Worm (Caenorhabditis elegans) whole organism, young adult: ENCODE results near the gene R04F11.2.

ENCODE experiments used
- Y67H2A.10 ChIP-seq: fragments of 200-800 bp; sonication (Bioruptor generic); conservative IDR thresholded peaks from 2 replicates; pipeline ENCODE4 v1.3.6; 2022; ENCODE audit warnings: missing genetic modification reagents, missing genetic modification characterization, missing compliant biosample characterization
- ceh-40 ChIP-seq: fragments of 200-800 bp; sonication (Bioruptor generic); IDR thresholded peaks from 2 replicates; pipeline ENCODE4 v1.3.6; 2022; ENCODE audit warnings: missing genetic modification characterization, missing compliant biosample characterization
- ceh-91 ChIP-seq: fragments of 200-800 bp; sonication (Bioruptor generic); IDR thresholded peaks from 2 replicates; pipeline ENCODE4 v1.3.6; 2022; ENCODE audit warnings: missing genetic modification reagents, missing genetic modification characterization, missing compliant biosample characterization
- egrh-3 ChIP-seq: fragments of 200-800 bp; sonication (Bioruptor generic); IDR thresholded peaks from 2 replicates; pipeline ENCODE4 v1.3.6; 2022; ENCODE audit warnings: missing genetic modification reagents, missing genetic modification characterization, missing compliant biosample characterization
- let-607 ChIP-seq, 2 experiments: fragments of 200-800 bp in 1 of 2; sonication (Bioruptor generic) in 1 of 2; sonication (generic microtip) in 1 of 2; optimal IDR thresholded peaks; 2 replicates each; lab custom pipeline; 2016 to 2018; ENCODE audit warnings: mild to moderate bottlenecking in 2 of 2, missing compliant biosample characterization in 2 of 2, missing genetic modification characterization in 2 of 2, moderate library complexity in 2 of 2, missing genotype in 1 of 2
- madf-6 ChIP-seq: fragments of 200-800 bp; sonication (Bioruptor generic); IDR thresholded peaks from 2 replicates; pipeline ENCODE4 v1.3.6; 2022; ENCODE audit warnings: missing genetic modification reagents, missing genetic modification characterization, missing compliant biosample characterization
- ztf-25 ChIP-seq: fragments of 200-800 bp; sonication (Bioruptor generic); IDR thresholded peaks from 2 replicates; pipeline ENCODE4 v1.3.6; 2022; ENCODE audit warnings: missing genetic modification reagents, missing genetic modification characterization, missing compliant biosample characterization
- ztf-3 ChIP-seq: fragments of 200-800 bp; sonication (Bioruptor generic); optimal IDR thresholded peaks from 2 replicates; lab custom pipeline; 2018; ENCODE audit warnings: mild to moderate bottlenecking, missing genetic modification characterization, missing compliant biosample characterization

ce11 chrV:12351842-12352241 lies 33.7 kb downstream of the R04F11.2 start:
- TF ChIP-seq egrh-3 (GFP tag; lab: Robert Waterston, UW) (no peak), ceh-91 (no peak), ztf-25 (GFP tag; lab: Robert Waterston, UW) (no peak), ztf-3 (GFP tag; lab: Kevin White, UChicago) (no peak), let-607 (tag; optimal IDR thresholded peaks at IDR 0.05; lab: Kevin White, UChicago) (no peak), madf-6 (no peak), ceh-40 (no peak), Y67H2A.10 (GFP tag; lab: Robert Waterston, UW) (no peak)
